Worm (Caenorhabditis elegans) whole organism, late embryonic: ENCODE data around the gene rpt-4.
A peak's percentile ranks its signal among the peaks of the same experiment; 100 is the strongest.

ENCODE experiments used
- C38D4.7 ChIP-seq: fragments of 200-800 bp; sonication (Bioruptor generic); optimal IDR thresholded peaks from 2 replicates; lab custom pipeline; 2018; ENCODE audit warnings: mild to moderate bottlenecking, missing genetic modification characterization, moderate library complexity, missing compliant biosample characterization
- K09A11.1 ChIP-seq: sonication (generic microtip); optimal IDR thresholded peaks from 2 replicates; lab custom pipeline; 2017; ENCODE audit warnings: antibody characterized with exemption, mild to moderate bottlenecking, missing genetic modification characterization, missing compliant biosample characterization; ENCODE audit not compliant: insufficient read depth
- T23F11.4 ChIP-seq: fragments of 200-800 bp; sonication (Bioruptor generic); optimal IDR thresholded peaks from 2 replicates; lab custom pipeline; 2018; ENCODE audit warnings: mild to moderate bottlenecking, missing genetic modification characterization, missing compliant biosample characterization
- Y22D7AL.16 ChIP-seq: sonication (generic microtip); optimal IDR thresholded peaks from 2 replicates; lab custom pipeline; 2016; ENCODE audit warnings: missing genetic modification characterization, missing compliant biosample characterization
- ama-1 ChIP-seq: fragments of 150-350 bp; optimal IDR thresholded peaks from 2 replicates; lab custom pipeline; 2014
- ceh-2 ChIP-seq: sonication (generic microtip); optimal IDR thresholded peaks from 2 replicates; lab custom pipeline; 2016; ENCODE audit warnings: missing genotype, missing genetic modification characterization, missing compliant biosample characterization
- ceh-30 ChIP-seq: fragments of 150-350 bp; optimal IDR thresholded peaks from 2 replicates; lab custom pipeline; 2014; ENCODE audit warnings: missing biosample characterization, missing genetic modification characterization
- ceh-31 ChIP-seq: sonication (generic microtip); optimal IDR thresholded peaks from 2 replicates; lab custom pipeline; 2016; ENCODE audit warnings: missing genetic modification characterization, missing compliant biosample characterization
- ceh-48 ChIP-seq: sonication (generic microtip); optimal IDR thresholded peaks from 2 replicates; lab custom pipeline; 2016; ENCODE audit warnings: missing genetic modification characterization, inconsistent platforms, missing compliant biosample characterization
- ceh-6 ChIP-seq: fragments of 200-800 bp; sonication (Bioruptor generic); optimal IDR thresholded peaks from 2 replicates; lab custom pipeline; 2018; ENCODE audit warnings: mild to moderate bottlenecking, missing genetic modification characterization, missing compliant biosample characterization
- ceh-9 ChIP-seq: sonication (generic microtip); optimal IDR thresholded peaks from 2 replicates; lab custom pipeline; 2016; ENCODE audit warnings: mild to moderate bottlenecking, missing genetic modification characterization, inconsistent platforms, missing compliant biosample characterization
- dve-1 ChIP-seq: sonication (generic microtip); optimal IDR thresholded peaks from 2 replicates; lab custom pipeline; 2017; ENCODE audit warnings: antibody characterized with exemption, mild to moderate bottlenecking, missing genetic modification characterization, missing compliant biosample characterization
- ets-4 ChIP-seq: sonication (generic microtip); optimal IDR thresholded peaks from 2 replicates; lab custom pipeline; 2016; ENCODE audit warnings: missing genetic modification characterization, missing compliant biosample characterization
- eyg-1 ChIP-seq: sonication (generic microtip); optimal IDR thresholded peaks from 2 replicates; lab custom pipeline; 2016; ENCODE audit warnings: missing genotype, missing genetic modification characterization, missing compliant biosample characterization
- fkh-10 ChIP-seq: fragments of 150-350 bp; optimal IDR thresholded peaks from 2 replicates; lab custom pipeline; 2014; ENCODE audit warnings: missing biosample characterization, missing genetic modification reagents, missing genetic modification characterization
- fkh-6 ChIP-seq: sonication (generic microtip); optimal IDR thresholded peaks from 2 replicates; lab custom pipeline; 2016; ENCODE audit warnings: missing genetic modification characterization, missing compliant biosample characterization
- gmeb-2 ChIP-seq: sonication (generic microtip); optimal IDR thresholded peaks from 2 replicates; lab custom pipeline; 2016; ENCODE audit warnings: missing genetic modification characterization, inconsistent platforms, missing compliant biosample characterization
- hlh-6 ChIP-seq: sonication (generic microtip); optimal IDR thresholded peaks from 2 replicates; lab custom pipeline; 2016; ENCODE audit warnings: missing genotype, missing genetic modification characterization, missing compliant biosample characterization
- lim-6 ChIP-seq: sonication (generic microtip); optimal IDR thresholded peaks from 2 replicates; lab custom pipeline; 2016; ENCODE audit warnings: missing genetic modification characterization, missing compliant biosample characterization
- lin-11 ChIP-seq: fragments of 200-800 bp; sonication (Bioruptor generic); optimal IDR thresholded peaks from 2 replicates; lab custom pipeline; 2018; ENCODE audit warnings: mild to moderate bottlenecking, missing genetic modification characterization, missing compliant biosample characterization
- madf-2 ChIP-seq: sonication (generic microtip); optimal IDR thresholded peaks from 2 replicates; lab custom pipeline; 2017; ENCODE audit warnings: missing genetic modification characterization, missing compliant biosample characterization
- mec-3 ChIP-seq: sonication (generic microtip); optimal IDR thresholded peaks from 2 replicates; lab custom pipeline; 2016; ENCODE audit warnings: borderline replicate concordance, missing genetic modification characterization, missing compliant biosample characterization
- nhr-11 ChIP-seq: fragments of 150-350 bp; optimal IDR thresholded peaks from 2 replicates; lab custom pipeline; 2014; ENCODE audit warnings: missing biosample characterization, missing genetic modification characterization
- nhr-232 ChIP-seq: sonication (generic microtip); optimal IDR thresholded peaks from 2 replicates; lab custom pipeline; 2016; ENCODE audit warnings: missing genetic modification characterization, missing compliant biosample characterization
- pha-4 ChIP-seq: fragments of 150-350 bp; optimal IDR thresholded peaks from 2 replicates; lab custom pipeline; 2018; ENCODE audit warnings: missing biosample characterization, missing genetic modification reagents, missing genetic modification characterization
- ref-2 ChIP-seq: sonication (generic microtip); optimal IDR thresholded peaks from 2 replicates; lab custom pipeline; 2016; ENCODE audit warnings: missing genetic modification characterization, missing compliant biosample characterization
- rnt-1 ChIP-seq: sonication (generic microtip); optimal IDR thresholded peaks from 2 replicates; lab custom pipeline; 2016; ENCODE audit warnings: missing genetic modification characterization, missing compliant biosample characterization
- sox-2 ChIP-seq: fragments of 200-800 bp; sonication (Bioruptor generic); IDR thresholded peaks from 2 replicates; pipeline ENCODE4 v1.3.6; 2022; ENCODE audit warnings: missing genetic modification reagents, missing genetic modification characterization, missing compliant biosample characterization
- sox-4 ChIP-seq: sonication (generic microtip); optimal IDR thresholded peaks from 2 replicates; lab custom pipeline; 2017; ENCODE audit warnings: mild to moderate bottlenecking, missing genetic modification characterization, inconsistent platforms, missing compliant biosample characterization
- tbx-2 ChIP-seq: sonication (generic microtip); optimal IDR thresholded peaks from 2 replicates; lab custom pipeline; 2016; ENCODE audit warnings: missing genetic modification characterization, missing compliant biosample characterization
- ttx-3 ChIP-seq: sonication (generic microtip); optimal IDR thresholded peaks from 2 replicates; lab custom pipeline; 2016; ENCODE audit warnings: missing genetic modification reagents, missing genetic modification characterization, missing compliant biosample characterization
- unc-42 ChIP-seq: sonication (generic microtip); optimal IDR thresholded peaks from 2 replicates; lab custom pipeline; 2016; ENCODE audit warnings: missing genotype, missing genetic modification characterization, missing compliant biosample characterization
- unc-55 ChIP-seq: sonication (generic microtip); optimal IDR thresholded peaks from 2 replicates; lab custom pipeline; 2017; ENCODE audit warnings: missing biosample characterization, missing genetic modification reagents, missing genetic modification characterization
- unc-86 ChIP-seq: sonication (generic microtip); optimal IDR thresholded peaks from 2 replicates; lab custom pipeline; 2016; ENCODE audit warnings: missing genetic modification characterization, missing compliant biosample characterization
- zip-5 ChIP-seq: sonication (generic microtip); optimal IDR thresholded peaks from 2 replicates; lab custom pipeline; 2016; ENCODE audit warnings: missing genetic modification characterization, missing compliant biosample characterization
- ztf-16 ChIP-seq: sonication (generic microtip); optimal IDR thresholded peaks from 2 replicates; lab custom pipeline; 2017; ENCODE audit warnings: missing genetic modification characterization, missing compliant biosample characterization

rpt-4 gene

ce11 chrII:66322-66721, 20.3 kb upstream of the rpt-4 start (continued):
- no peak for TF ChIP-seq ama-1 (lab: Kevin White, UChicago)
- TF ChIP-seq ceh-2 (tag; lab: Kevin White, UChicago): peak; percentile 64
- no peak for TF ChIP-seq fkh-10
- TF ChIP-seq ceh-31 (tag; lab: Kevin White, UChicago): peak; percentile 79
- no peak for TF ChIP-seq ceh-6
- peak; percentile 63 for TF ChIP-seq ceh-30 (tag; lab: Kevin White, UChicago)
- TF ChIP-seq zip-5 (tag; lab: Kevin White, UChicago): no peak
- no peak for TF ChIP-seq ceh-48 (tag; lab: Kevin White, UChicago)
- TF ChIP-seq nhr-232 (tag; lab: Kevin White, UChicago): no peak
- no peak for TF ChIP-seq C38D4.7 (GFP tag; lab: Kevin White, UChicago)
- TF ChIP-seq hlh-6 (tag; lab: Kevin White, UChicago): no peak
- TF ChIP-seq ets-4: peak; percentile 75
- TF ChIP-seq tbx-2 (tag; lab: Kevin White, UChicago): peak; percentile 84
- TF ChIP-seq rnt-1 (tag; lab: Kevin White, UChicago): peak; percentile 31
- no peak for TF ChIP-seq unc-86 (tag; lab: Kevin White, UChicago)
- peak; percentile 13 for TF ChIP-seq unc-42

ce11 chrII:65484-65883, 19.5 kb upstream of the rpt-4 start:
- TF ChIP-seq T23F11.4 (GFP tag; lab: Kevin White, UChicago): no peak
- no peak for TF ChIP-seq nhr-11 (tag; lab: Kevin White, UChicago)
- no peak for TF ChIP-seq lim-6 (tag; lab: Kevin White, UChicago)
- no peak for TF ChIP-seq ceh-2 (tag; lab: Kevin White, UChicago)
- TF ChIP-seq pha-4 (tag; lab: Kevin White, UChicago): no peak
- TF ChIP-seq ceh-9 (tag; lab: Kevin White, UChicago): no peak
- TF ChIP-seq gmeb-2: no peak
- TF ChIP-seq sox-2: no peak
- TF ChIP-seq dve-1 (tag; lab: Kevin White, UChicago): no peak
- no peak for TF ChIP-seq mec-3 (tag; lab: Kevin White, UChicago)
- no peak for TF ChIP-seq ztf-16 (tag; lab: Kevin White, UChicago)

- no peak for TF ChIP-seq dve-1 (tag; lab: Kevin White, UChicago)
- TF ChIP-seq unc-86 (tag; lab: Kevin White, UChicago): no peak
- no peak for TF ChIP-seq fkh-6
- no peak for TF ChIP-seq ceh-6
- TF ChIP-seq sox-4 (tag; lab: Kevin White, UChicago): no peak
- TF ChIP-seq Y22D7AL.16 (tag; lab: Kevin White, UChicago): no peak
- TF ChIP-seq mec-3 (tag; lab: Kevin White, UChicago): no peak
- TF ChIP-seq gmeb-2: no peak
- TF ChIP-seq madf-2 (tag; lab: Kevin White, UChicago): no peak
- no peak for TF ChIP-seq lim-6 (tag; lab: Kevin White, UChicago)
- no peak for TF ChIP-seq K09A11.1 (tag; lab: Kevin White, UChicago)
- no peak for TF ChIP-seq unc-55 (GFP tag; lab: Kevin White, UChicago)
- TF ChIP-seq ceh-2 (tag; lab: Kevin White, UChicago): no peak
- TF ChIP-seq fkh-10: no peak
- TF ChIP-seq eyg-1 (tag; lab: Kevin White, UChicago): no peak
- TF ChIP-seq lin-11 (tag; lab: Kevin White, UChicago): no peak
- no peak for TF ChIP-seq tbx-2 (tag; lab: Kevin White, UChicago)
- no peak for TF ChIP-seq ceh-30 (tag; lab: Kevin White, UChicago)
- TF ChIP-seq ref-2 (tag; lab: Kevin White, UChicago): no peak
Measured at ce11 chrII:61013-61412, 15.0 kb upstream of the rpt-4 start, which contains the start of gene C23H3.2. TSS of gene C23H3.2 (plus strand) at chrII:61313.

- TF ChIP-seq ztf-16 (tag; lab: Kevin White, UChicago) (no peak), ttx-3 (tag; lab: Kevin White, UChicago) (no peak), ceh-2 (tag; lab: Kevin White, UChicago) (no peak)
- TF ChIP-seq, all 69 proteins: peak for 0
Measured at ce11 chrII:60049-60448, 14.0 kb upstream of the rpt-4 start.
